Worm (Caenorhabditis elegans): Measurements from ENCODE around the gene T03E6.9.

Gene T03E6.9

DNA sequence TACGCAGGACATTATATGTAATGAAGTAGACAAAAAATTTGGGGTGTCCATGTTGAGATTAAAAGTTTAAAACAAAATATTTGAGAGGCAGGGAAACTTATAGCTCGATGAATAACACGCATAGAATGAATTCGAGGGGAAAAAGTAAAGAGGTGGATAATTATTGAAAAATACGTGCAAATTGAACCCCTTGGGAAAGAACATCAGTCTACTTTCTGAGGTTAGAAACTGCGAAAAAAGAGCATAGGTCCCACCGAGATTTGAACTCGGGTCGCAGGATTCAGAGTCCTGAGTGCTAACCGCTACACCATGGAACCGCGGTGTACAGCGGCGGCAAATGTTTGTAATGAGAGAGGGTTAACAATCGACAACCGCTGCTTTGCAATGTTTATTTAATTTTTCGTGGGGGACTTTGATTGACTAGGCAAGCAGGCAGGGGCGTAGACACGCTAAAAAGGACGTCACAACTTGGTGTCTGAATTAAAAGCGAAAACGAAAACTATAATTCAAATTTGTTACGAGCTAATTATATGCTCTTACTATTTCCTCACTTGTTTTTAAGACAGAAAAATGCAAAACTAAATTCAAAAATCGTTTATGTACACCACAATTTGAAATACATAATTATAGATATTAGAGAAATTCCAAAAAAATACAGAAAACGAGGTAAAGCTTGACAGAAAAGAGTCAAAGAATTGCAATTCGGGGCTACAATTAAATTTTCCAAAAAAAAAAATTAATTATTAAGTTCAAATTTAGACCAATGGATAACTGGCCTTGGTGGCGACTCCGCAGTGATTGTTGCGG lies 8.3 kb downstream of the T03E6.9 start, which contains the start of gene srh-269:
srh-269 (minus strand) TSS at position 51 of the 807 bp plus-strand sequence.
- TF ChIP-seq mep-1 (tag; optimal IDR thresholded peaks at IDR 0.05) = peak; percentile 34
- no peak for TF ChIP-seq lin-15B (tag; optimal IDR thresholded peaks at IDR 0.05)
- TF ChIP-seq ceh-44 (GFP tag; IDR thresholded peaks at IDR 0.05) = peak; percentile 69; the same call in 1 of the 2 replicates
- peak; percentile 37; the same call in 1 of the 2 replicates for TF ChIP-seq set-16 (GFP tag; IDR thresholded peaks at IDR 0.05)
- TF ChIP-seq hlh-30 (tag; optimal IDR thresholded peaks at IDR 0.05; ENCODE audit: insufficient read depth) = peak; percentile 17
- no peak for TF ChIP-seq tag-97 (GFP tag; IDR thresholded peaks at IDR 0.05)
- TF ChIP-seq rbr-2 (tag; optimal IDR thresholded peaks at IDR 0.05) = peak; percentile 51
- peak; percentile 62 to 75; a peak in 1 of 4 replicates for TF ChIP-seq madf-5 (GFP tag; IDR thresholded peaks at IDR 0.05)
- no peak for TF ChIP-seq ces-1 (GFP tag; optimal IDR thresholded peaks at IDR 0.05)
- peak; percentile 69 for TF ChIP-seq nhr-11 (tag; optimal IDR thresholded peaks at IDR 0.05)
- TF ChIP-seq nhr-6 (tag; optimal IDR thresholded peaks at IDR 0.05) = no peak
- peak; percentile 81 for TF ChIP-seq hlh-11 (tag; optimal IDR thresholded peaks at IDR 0.05)
- TF ChIP-seq Y5F2A.4 (GFP tag; optimal IDR thresholded peaks at IDR 0.05) = peak; percentile 66
- no peak for TF ChIP-seq nhr-25 (tag; optimal IDR thresholded peaks at IDR 0.05; ENCODE audit: borderline replicate concordance, insufficient read depth)
- TF ChIP-seq cey-2 (tag; optimal IDR thresholded peaks at IDR 0.05; ENCODE audit: borderline replicate concordance, insufficient read depth) = no peak
- TF ChIP-seq daf-12 (tag; optimal IDR thresholded peaks at IDR 0.05) = no peak
- TF ChIP-seq nhr-237 (tag; optimal IDR thresholded peaks at IDR 0.05) = no peak
- peak; percentile 96 for TF ChIP-seq egl-43 (GFP tag; IDR thresholded peaks at IDR 0.05)
- peak; percentile 65; the same call in 1 of the 2 replicates for TF ChIP-seq saeg-2 (GFP tag; IDR thresholded peaks at IDR 0.05)
- TF ChIP-seq ama-1 (optimal IDR thresholded peaks at IDR 0.05) = no peak
- TF ChIP-seq lin-29 (GFP tag; IDR thresholded peaks at IDR 0.05) = peak; percentile 57
- TF ChIP-seq mxl-2 (GFP tag; conservative IDR thresholded peaks at IDR 0.05) = no peak
- no peak for TF ChIP-seq ceh-82 (tag; optimal IDR thresholded peaks at IDR 0.05)
- TF ChIP-seq nhr-42 (GFP tag; IDR thresholded peaks at IDR 0.05) = peak; percentile 83
- peak; percentile 74; the same call in 1 of the 2 replicates for TF ChIP-seq F44E2.7 (GFP tag; IDR thresholded peaks at IDR 0.05)
- TF ChIP-seq nhr-77 (tag; optimal IDR thresholded peaks at IDR 0.05) = peak; percentile 10
- TF ChIP-seq ZK546.5 (tag; optimal IDR thresholded peaks at IDR 0.05) = no peak
- peak; percentile 38 for TF ChIP-seq lin-13 (GFP tag; optimal IDR thresholded peaks at IDR 0.05)
- peak; percentile 33 for TF ChIP-seq jun-1 (tag; optimal IDR thresholded peaks at IDR 0.05)
- peak; percentile 78 for TF ChIP-seq Y48G9A.11 (GFP tag; IDR thresholded peaks at IDR 0.05)
- TF ChIP-seq D1046.2 (GFP tag; IDR thresholded peaks at IDR 0.05) = peak; percentile 87
- TF ChIP-seq F26F4.8 (GFP tag; conservative IDR thresholded peaks at IDR 0.05) = peak; percentile 86
- peak; percentile 84 for TF ChIP-seq duxl-1 (tag; optimal IDR thresholded peaks at IDR 0.05; ENCODE audit: poor library complexity)
- TF ChIP-seq zip-11 (GFP tag; IDR thresholded peaks at IDR 0.05) = no peak; the same call in 1 of the 2 replicates
- TF ChIP-seq snpc-4 (tag; optimal IDR thresholded peaks at IDR 0.05) = no peak
- peak; percentile 89 for TF ChIP-seq tra-1 (GFP tag; IDR thresholded peaks at IDR 0.05)
- TF ChIP-seq pha-4 (GFP tag; IDR thresholded peaks at IDR 0.05) = peak; percentile 89
- no peak for TF ChIP-seq pha-4 (tag; optimal IDR thresholded peaks at IDR 0.05)
- peak; percentile 8 for TF ChIP-seq F10B5.3 (tag; optimal IDR thresholded peaks at IDR 0.05)
- peak; percentile 54 to 79 for TF ChIP-seq daf-16 (GFP tag; optimal IDR thresholded peaks at IDR 0.05)
- peak; percentile 81 for TF ChIP-seq daf-16 (tag; optimal IDR thresholded peaks at IDR 0.05)
- TF ChIP-seq ZK337.2 (GFP tag; IDR thresholded peaks at IDR 0.05) = peak; percentile 72; the same call in 1 of the 2 replicates
- TF ChIP-seq zfp-3 (GFP tag; conservative IDR thresholded peaks at IDR 0.05) = peak; percentile 95
- no peak for TF ChIP-seq zag-1 (tag; optimal IDR thresholded peaks at IDR 0.05)
- TF ChIP-seq lin-39 (tag; optimal IDR thresholded peaks at IDR 0.05) = no peak
- TF ChIP-seq ceh-32 (tag; optimal IDR thresholded peaks at IDR 0.05; ENCODE audit: poor library complexity) = no peak
- TF ChIP-seq lin-1 (GFP tag; IDR thresholded peaks at IDR 0.05) = peak; percentile 83; the same call in 1 of the 2 replicates
- TF ChIP-seq F49E8.2 (tag; optimal IDR thresholded peaks at IDR 0.05; ENCODE audit: borderline replicate concordance) = peak; percentile 41
- TF ChIP-seq lir-3 (tag; optimal IDR thresholded peaks at IDR 0.05) = peak; percentile 25
